Fruit fly (Drosophila melanogaster) whole organism, embryonic: Measurements from ENCODE around the gene red.

Source experiments
- Adf1 ChIP-seq: fragments of 200-800 bp; sonication (Bioruptor generic); IDR thresholded peaks from 2 replicates; pipeline ENCODE4 v1.3.6; 2022; ENCODE audit warnings: missing biosample characterization, missing genetic modification characterization
- CG10274 ChIP-seq: fragments of 200-800 bp; sonication (Bioruptor generic); optimal IDR thresholded peaks from 3 replicates; lab custom pipeline; 2017; ENCODE audit warnings: missing biosample characterization, mild to moderate bottlenecking, missing genetic modification characterization
- CG10462 ChIP-seq: fragments of 200-800 bp; sonication (Bioruptor generic); optimal IDR thresholded peaks from 2 replicates; lab custom pipeline; 2016; ENCODE audit warnings: missing biosample characterization, missing genetic modification characterization
- CG10543 ChIP-seq: fragments of 200-800 bp; sonication (Bioruptor generic); optimal IDR thresholded peaks from 3 replicates; lab custom pipeline; 2017; ENCODE audit warnings: missing biosample characterization, mild to moderate bottlenecking, missing genetic modification characterization, moderate library complexity
- CG11085 ChIP-seq: fragments of 200-800 bp; sonication (Bioruptor generic); IDR thresholded peaks from 2 replicates; pipeline ENCODE4 v1.3.6; 2022; ENCODE audit warnings: missing biosample characterization, missing genetic modification characterization
- CG11723 ChIP-seq: fragments of 200-800 bp; sonication (Bioruptor generic); optimal IDR thresholded peaks from 2 replicates; lab custom pipeline; 2017; ENCODE audit warnings: missing biosample characterization, mild to moderate bottlenecking, missing genetic modification characterization
- CG12071 ChIP-seq: fragments of 200-800 bp; sonication (Bioruptor generic); optimal IDR thresholded peaks from 3 replicates; lab custom pipeline; 2018; ENCODE audit warnings: missing biosample characterization, mild to moderate bottlenecking, missing genetic modification characterization
- CG14860 ChIP-seq: fragments of 200-800 bp; sonication (Bioruptor generic); IDR thresholded peaks from 3 replicates; pipeline ENCODE4 v1.3.6; 2022; ENCODE audit warnings: missing biosample characterization, missing genetic modification characterization; ENCODE audit not compliant: partially characterized antibody
- CG16863 ChIP-seq: fragments of 200-800 bp; sonication (Bioruptor generic); optimal IDR thresholded peaks from 3 replicates; lab custom pipeline; 2016; ENCODE audit warnings: missing biosample characterization, missing genetic modification characterization
- CG1792 ChIP-seq: fragments of 200-800 bp; sonication (Bioruptor generic); optimal IDR thresholded peaks from 2 replicates; lab custom pipeline; 2016; ENCODE audit warnings: missing biosample characterization, missing genetic modification characterization
- CG1832 ChIP-seq: fragments of 200-800 bp; sonication (Bioruptor generic); optimal IDR thresholded peaks from 2 replicates; lab custom pipeline; 2017; ENCODE audit warnings: missing biosample characterization, mild to moderate bottlenecking, missing genetic modification characterization, inconsistent platforms
- CG18476 ChIP-seq: fragments of 200-800 bp; sonication (Bioruptor generic); optimal IDR thresholded peaks from 2 replicates; lab custom pipeline; 2016; ENCODE audit warnings: missing biosample characterization, mild to moderate bottlenecking, missing genetic modification characterization
- CG18619 ChIP-seq: fragments of 200-800 bp; sonication (Bioruptor generic); optimal IDR thresholded peaks from 3 replicates; lab custom pipeline; 2017; ENCODE audit warnings: missing biosample characterization, mild to moderate bottlenecking, missing genetic modification characterization
- CG2116 ChIP-seq: fragments of 200-800 bp; sonication (Bioruptor generic); optimal IDR thresholded peaks from 3 replicates; lab custom pipeline; 2018; ENCODE audit warnings: missing biosample characterization, mild to moderate bottlenecking, missing genetic modification characterization
- CG2120 ChIP-seq: fragments of 200-800 bp; sonication (Bioruptor generic); optimal IDR thresholded peaks from 3 replicates; lab custom pipeline; 2016; ENCODE audit warnings: missing biosample characterization, missing genetic modification characterization
- CG30431 ChIP-seq: fragments of 200-800 bp; sonication (Bioruptor generic); optimal IDR thresholded peaks from 2 replicates; lab custom pipeline; 2017; ENCODE audit warnings: missing biosample characterization, missing genetic modification characterization
- CG32532 ChIP-seq: fragments of 200-800 bp; sonication (Bioruptor generic); IDR thresholded peaks from 2 replicates; pipeline ENCODE4 v1.3.6; 2022; ENCODE audit warnings: missing biosample characterization, missing genetic modification characterization
- CG3281 ChIP-seq: fragments of 200-800 bp; sonication (Bioruptor generic); optimal IDR thresholded peaks from 3 replicates; lab custom pipeline; 2017; ENCODE audit warnings: missing biosample characterization, mild to moderate bottlenecking, missing genetic modification characterization
- CG3847 ChIP-seq: fragments of 200-800 bp; sonication (Bioruptor generic); IDR thresholded peaks from 2 replicates; pipeline ENCODE4 v1.3.6; 2022; ENCODE audit warnings: missing biosample characterization, missing genetic modification characterization
- CG42726 ChIP-seq: fragments of 200-800 bp; sonication (Bioruptor generic); IDR thresholded peaks from 2 replicates; pipeline ENCODE4 v1.3.6; 2022; ENCODE audit warnings: missing biosample characterization, missing genetic modification characterization; ENCODE audit not compliant: partially characterized antibody
- CG43689 ChIP-seq: fragments of 200-800 bp; sonication (Bioruptor generic); IDR thresholded peaks from 2 replicates; pipeline ENCODE4 v1.3.6; 2022; ENCODE audit warnings: missing biosample characterization, missing genetic modification characterization
- CG5245 ChIP-seq: fragments of 200-800 bp; sonication (Bioruptor generic); optimal IDR thresholded peaks from 3 replicates; lab custom pipeline; 2016; ENCODE audit warnings: missing biosample characterization, missing genetic modification characterization
- CG6683 ChIP-seq: fragments of 200-800 bp; sonication (Bioruptor generic); optimal IDR thresholded peaks from 2 replicates; lab custom pipeline; 2017; ENCODE audit warnings: missing biosample characterization, mild to moderate bottlenecking, missing genetic modification characterization, missing genetic modification reagents
- CG7357 ChIP-seq: fragments of 200-800 bp; sonication (Bioruptor generic); IDR thresholded peaks from 3 replicates; pipeline ENCODE4 v1.3.6; 2022; ENCODE audit warnings: missing biosample characterization, missing genetic modification characterization
- CG7745 ChIP-seq: fragments of 200-800 bp; sonication (Bioruptor generic); optimal IDR thresholded peaks from 2 replicates; lab custom pipeline; 2018; ENCODE audit warnings: missing biosample characterization, mild to moderate bottlenecking, missing genetic modification characterization, moderate library complexity
- CG9609 ChIP-seq: fragments of 200-800 bp; sonication (Bioruptor generic); optimal IDR thresholded peaks from 3 replicates; lab custom pipeline; 2016; ENCODE audit warnings: missing biosample characterization, missing genetic modification characterization
- Eip74EF ChIP-seq, 2 experiments: fragments of 200-800 bp in 1 of 2; fragments of >200 bp in 1 of 2; sonication (Bioruptor generic) in 1 of 2; optimal IDR thresholded peaks; 2 replicates each; lab custom pipeline; 2017 to 2019; ENCODE audit warnings: missing biosample characterization in 2 of 2, missing genetic modification characterization in 2 of 2, mild to moderate bottlenecking in 1 of 2, moderate library complexity in 1 of 2
- Gug ChIP-seq: fragments of 200-800 bp; sonication (Bioruptor generic); IDR thresholded peaks from 4 replicates; pipeline ENCODE4 v1.3.6; 2022; ENCODE audit warnings: missing biosample characterization, missing genetic modification characterization
- HLH4C ChIP-seq: fragments of 200-800 bp; sonication (Bioruptor generic); IDR thresholded peaks from 3 replicates; pipeline ENCODE4 v1.3.6; 2022; ENCODE audit warnings: missing biosample characterization, missing genetic modification characterization; ENCODE audit not compliant: partially characterized antibody
- MTF-1 ChIP-seq: fragments of 200-800 bp; sonication (Bioruptor generic); optimal IDR thresholded peaks from 2 replicates; lab custom pipeline; 2018; ENCODE audit warnings: missing biosample characterization, mild to moderate bottlenecking, missing genetic modification characterization, borderline replicate concordance
- Med ChIP-seq: fragments of 200-800 bp; sonication (Bioruptor generic); peaks from one replicate; lab custom pipeline; 2016; ENCODE audit warnings: missing biosample characterization, missing genetic modification characterization, mild to moderate bottlenecking, inconsistent platforms, moderate library complexity
- Mrtf ChIP-seq: fragments of 200-800 bp; sonication (Bioruptor generic); IDR thresholded peaks from 3 replicates; pipeline ENCODE4 v1.3.6; 2022; ENCODE audit warnings: missing biosample characterization, missing genetic modification characterization
- Nf-YC ChIP-seq: fragments of 200-800 bp; optimal IDR thresholded peaks from 3 replicates; lab custom pipeline; 2019; ENCODE audit warnings: missing biosample characterization, mild to moderate bottlenecking, missing genetic modification characterization, moderate library complexity
- Pdp1 ChIP-seq, 2 experiments: fragments of 200-800 bp; sonication (Bioruptor generic); optimal IDR thresholded peaks; 3 replicates each; lab custom pipeline; 2016; ENCODE audit warnings: missing biosample characterization in 2 of 2, missing genetic modification characterization in 2 of 2, mild to moderate bottlenecking in 1 of 2, moderate library complexity in 1 of 2
- Ssrp ChIP-seq: fragments of 200-800 bp; sonication (Bioruptor generic); optimal IDR thresholded peaks from 2 replicates; lab custom pipeline; 2018; ENCODE audit warnings: missing biosample characterization, mild to moderate bottlenecking, missing genetic modification characterization, moderate library complexity
- ap ChIP-seq: fragments of 200-800 bp; sonication (Bioruptor generic); IDR thresholded peaks from 2 replicates; pipeline ENCODE4 v1.3.6; 2022; ENCODE audit warnings: missing biosample characterization, missing genetic modification characterization
- bcd ChIP-seq: fragments of 200-800 bp; sonication (Bioruptor generic); optimal IDR thresholded peaks from 2 replicates; lab custom pipeline; 2017; ENCODE audit warnings: missing biosample characterization, mild to moderate bottlenecking, missing genetic modification characterization
- dmrt11E ChIP-seq: fragments of 200-800 bp; sonication (Bioruptor generic); optimal IDR thresholded peaks from 3 replicates; lab custom pipeline; 2018; ENCODE audit warnings: missing biosample characterization, mild to moderate bottlenecking, missing genetic modification characterization, moderate library complexity
- ems ChIP-seq: fragments of 200-800 bp; sonication (Bioruptor generic); optimal IDR thresholded peaks from 3 replicates; lab custom pipeline; 2016; ENCODE audit warnings: missing biosample characterization, missing genetic modification characterization
- eve ChIP-seq, 2 experiments: fragments of >200 bp; optimal IDR thresholded peaks; 2 replicates each; lab custom pipeline; 2017; ENCODE audit warnings: missing biosample characterization in 2 of 2, missing genetic modification characterization in 2 of 2
- ken ChIP-seq: fragments of 200-800 bp; sonication (Bioruptor generic); IDR thresholded peaks from 3 replicates; pipeline ENCODE4 v1.3.6; 2022; ENCODE audit warnings: missing biosample characterization, missing genetic modification characterization
- kni ChIP-seq: fragments of 200-800 bp; sonication (Bioruptor generic); optimal IDR thresholded peaks from 3 replicates; lab custom pipeline; 2017; ENCODE audit warnings: mild to moderate bottlenecking, missing biosample characterization, missing genetic modification reagents, missing genetic modification characterization
- nom ChIP-seq: fragments of 200-800 bp; sonication (Bioruptor generic); optimal IDR thresholded peaks from 2 replicates; lab custom pipeline; 2017; ENCODE audit warnings: missing biosample characterization, missing genetic modification characterization, mild to moderate bottlenecking, moderate library complexity, missing genetic modification reagents
- otp ChIP-seq: fragments of 200-800 bp; sonication (Bioruptor generic); IDR thresholded peaks from 3 replicates; pipeline ENCODE4, ENCODE4 v1.3.6; 2022; ENCODE audit warnings: missing biosample characterization, missing genetic modification characterization
- peb ChIP-seq: fragments of 200-800 bp; sonication (Bioruptor generic); IDR thresholded peaks from 2 replicates; pipeline ENCODE4 v1.3.6; 2022; ENCODE audit warnings: missing biosample characterization, missing genetic modification characterization
- slp2 ChIP-seq: fragments of 200-800 bp; sonication (Bioruptor generic); optimal IDR thresholded peaks from 2 replicates; lab custom pipeline; 2016; ENCODE audit warnings: missing biosample characterization, missing genetic modification characterization
- vfl ChIP-seq: fragments of 200-800 bp; sonication (Bioruptor generic); optimal IDR thresholded peaks from 2 replicates; lab custom pipeline; 2016; ENCODE audit warnings: missing biosample characterization, missing genetic modification characterization
- wdn ChIP-seq: fragments of 200-800 bp; sonication (Bioruptor generic); IDR thresholded peaks from 2 replicates; pipeline ENCODE4 v1.3.6; 2022; ENCODE audit warnings: missing biosample characterization, missing genetic modification characterization

red gene

dm6 chr3R:14327472-14328104, 38.7 kb downstream of the red start, which contains the start of gene spn-B (continued):
- TF ChIP-seq CG10462 (GFP tag; lab: Kevin White, UChicago) (peak; percentile 69), CG18619 (peak; percentile 57), CG43689 (no peak), Eip74EF (GFP tag; optimal IDR thresholded peaks at IDR 0.05; lab: Kevin White, UChicago) (peak in 1 of 2 experiments; percentile 74), peb (GFP tag; lab: Robert Waterston, UW) (0 out of 2 replicates have a peak, but pooled peaks have one; percentile 29), CG11085 (GFP tag; lab: Robert Waterston, UW) (0 out of 2 replicates have a peak, but pooled peaks have one; percentile 50), eve (GFP tag; optimal IDR thresholded peaks at IDR 0.05; lab: Kevin White, UChicago) (no peak), Med (peak; percentile 95), CG7357 (GFP tag; lab: Robert Waterston, UW) (peak; percentile 31; the same call in 1 of the 3 replicates), CG3847 (GFP tag; lab: Robert Waterston, UW) (peak; percentile 48), Nf-YC (tag; lab: Kevin White, UChicago) (peak; percentile 70), otp (GFP tag; lab: Robert Waterston, UW) (peak; percentile 65; the same call in 1 of the 3 replicates), slp2 (GFP tag; lab: Kevin White, UChicago) (peak; percentile 11), ap (peak; percentile 20; the same call in 1 of the 2 replicates), ems (peak; percentile 64), CG1792 (GFP tag; lab: Kevin White, UChicago) (peak; percentile 39), Ssrp (tag; lab: Kevin White, UChicago) (peak; percentile 70), CG32532 (GFP tag; lab: Robert Waterston, UW) (peak; percentile 80), CG12071 (peak; percentile 44), CG10543 (GFP tag; lab: Kevin White, UChicago) (peak; percentile 61), CG18476 (GFP tag; lab: Kevin White, UChicago) (peak; percentile 75), CG10274 (GFP tag; lab: Kevin White, UChicago) (peak; percentile 36), Mrtf (peak; percentile 13; the same call in 1 of the 3 replicates), bcd (GFP tag; lab: Kevin White, UChicago) (peak; percentile 75), CG42726 (GFP tag; lab: Robert Waterston, UW) (no peak), HLH4C (GFP tag; lab: Robert Waterston, UW) (no peak; the same call in 1 of the 3 replicates), nom (GFP tag; lab: Kevin White, UChicago) (peak; percentile 64), kni (GFP tag; lab: Kevin White, UChicago) (peak; percentile 15), CG16863 (GFP tag; lab: Kevin White, UChicago) (peak; percentile 45), CG6683 (peak; percentile 63), CG2116 (GFP tag; lab: Kevin White, UChicago) (peak; percentile 43), CG3281 (GFP tag; lab: Kevin White, UChicago) (peak; percentile 80), vfl (GFP tag; lab: Kevin White, UChicago) (no peak), CG9609 (peak; percentile 2), dmrt11E (tag; lab: Kevin White, UChicago) (peak; percentile 77), CG5245 (peak; percentile 25), wdn (GFP tag; lab: Robert Waterston, UW) (peak; percentile 68; the same call in 1 of the 2 replicates), Gug (peak; percentile 40; the same call in 2 of the 4 replicates), CG30431 (peak; percentile 45), CG1832 (GFP tag; lab: Kevin White, UChicago) (no peak), CG7745 (tag; lab: Kevin White, UChicago) (no peak), MTF-1 (GFP tag; lab: Kevin White, UChicago) (peak; percentile 55), Adf1 (GFP tag; lab: Robert Waterston, UW) (no peak), CG14860 (no peak), Pdp1 (GFP tag; optimal IDR thresholded peaks at IDR 0.05; lab: Kevin White, UChicago) (peak; percentile 67 to 76), ken (0 out of 3 replicates have a peak, but pooled peaks have one; percentile 3), CG2120 (peak; percentile 82), CG11723 (GFP tag; lab: Kevin White, UChicago) (peak; percentile 53)
